Worm (Caenorhabditis elegans) whole organism, young adult: ENCODE data around the gene ung-1.

Experiments
- B0261.1 ChIP-seq: sonication (generic microtip); optimal IDR thresholded peaks from 2 replicates; lab custom pipeline; 2016; ENCODE audit warnings: mild to moderate bottlenecking, missing genetic modification characterization, moderate library complexity, missing compliant biosample characterization
- B0336.3 ChIP-seq: fragments of 200-800 bp; sonication (Bioruptor generic); IDR thresholded peaks from 2 replicates; pipeline ENCODE4 v1.3.6; 2022; ENCODE audit warnings: missing genetic modification characterization, missing compliant biosample characterization
- D2030.7 ChIP-seq: fragments of 200-800 bp; sonication (Bioruptor generic); IDR thresholded peaks from 2 replicates; pipeline ENCODE4 v1.3.6; 2022; ENCODE audit warnings: missing genetic modification reagents, missing genetic modification characterization, missing compliant biosample characterization
- F39B2.1 ChIP-seq: fragments of 200-800 bp; sonication (Bioruptor generic); IDR thresholded peaks from 2 replicates; pipeline ENCODE4 v1.3.6; 2022; ENCODE audit warnings: missing genetic modification reagents, missing genetic modification characterization, missing compliant biosample characterization
- F57A8.1 ChIP-seq: fragments of 200-800 bp; sonication (Bioruptor generic); optimal IDR thresholded peaks from 2 replicates; lab custom pipeline; 2018; ENCODE audit warnings: mild to moderate bottlenecking, missing genetic modification characterization, moderate library complexity, missing compliant biosample characterization
- K11D2.4 ChIP-seq: fragments of 200-800 bp; sonication (Bioruptor generic); IDR thresholded peaks from 2 replicates; pipeline ENCODE4 v1.3.6; 2022; ENCODE audit warnings: missing genetic modification reagents, missing genetic modification characterization, missing compliant biosample characterization
- Y53G8AR.9 ChIP-seq: fragments of 200-800 bp; sonication (Bioruptor generic); conservative IDR thresholded peaks from 2 replicates; pipeline ENCODE4 v1.3.6; 2022; ENCODE audit warnings: missing genetic modification reagents, missing genetic modification characterization, missing compliant biosample characterization
- Y56A3A.18 ChIP-seq: fragments of 200-800 bp; sonication (Bioruptor generic); IDR thresholded peaks from 2 replicates; pipeline ENCODE4 v1.3.6; 2022; ENCODE audit warnings: missing genetic modification reagents, missing genetic modification characterization, missing compliant biosample characterization
- ZK185.1 ChIP-seq: sonication (generic microtip); optimal IDR thresholded peaks from 2 replicates; lab custom pipeline; 2016; ENCODE audit warnings: mild to moderate bottlenecking, missing genetic modification characterization, missing compliant biosample characterization; ENCODE audit not compliant: poor library complexity, severe bottlenecking
- atf-7 ChIP-seq: sonication (generic microtip); optimal IDR thresholded peaks from 2 replicates; lab custom pipeline; 2017; ENCODE audit warnings: mild to moderate bottlenecking, missing genetic modification characterization, missing compliant biosample characterization
- athp-1 ChIP-seq: sonication (generic microtip); optimal IDR thresholded peaks from 2 replicates; lab custom pipeline; 2017; ENCODE audit warnings: mild to moderate bottlenecking, missing genetic modification characterization, missing compliant biosample characterization
- attf-5 ChIP-seq: fragments of 200-800 bp; sonication (Bioruptor generic); optimal IDR thresholded peaks from 2 replicates; lab custom pipeline; 2018; ENCODE audit warnings: mild to moderate bottlenecking, missing genetic modification characterization, missing compliant biosample characterization
- bed-1 ChIP-seq: fragments of 200-800 bp; sonication (Bioruptor generic); IDR thresholded peaks from 2 replicates; pipeline ENCODE4 v1.3.6; 2022; ENCODE audit warnings: missing genetic modification reagents, missing genetic modification characterization, missing compliant biosample characterization
- cebp-1 ChIP-seq, 2 experiments: fragments of 200-800 bp in 1 of 2; sonication (Bioruptor generic) in 1 of 2; sonication (generic microtip) in 1 of 2; IDR thresholded peaks in 1 of 2; optimal IDR thresholded peaks in 1 of 2; 2 replicates each; pipeline versions ENCODE4 v1.3.6 to Lab custom; 2017 to 2022; ENCODE audit warnings: missing compliant biosample characterization in 2 of 2, missing genetic modification characterization in 2 of 2, mild to moderate bottlenecking in 1 of 2, missing genetic modification reagents in 1 of 2, moderate library complexity in 1 of 2
- ceh-40 ChIP-seq: fragments of 200-800 bp; sonication (Bioruptor generic); IDR thresholded peaks from 2 replicates; pipeline ENCODE4 v1.3.6; 2022; ENCODE audit warnings: missing genetic modification characterization, missing compliant biosample characterization
- egl-44 ChIP-seq: fragments of 200-800 bp; sonication (Bioruptor generic); IDR thresholded peaks from 2 replicates; pipeline ENCODE4 v1.3.6; 2022; ENCODE audit warnings: missing genetic modification reagents, missing genetic modification characterization, missing compliant biosample characterization
- egrh-3 ChIP-seq: fragments of 200-800 bp; sonication (Bioruptor generic); IDR thresholded peaks from 2 replicates; pipeline ENCODE4 v1.3.6; 2022; ENCODE audit warnings: missing genetic modification reagents, missing genetic modification characterization, missing compliant biosample characterization
- ekl-4 ChIP-seq: fragments of 200-800 bp; sonication (Bioruptor generic); IDR thresholded peaks from 2 replicates; pipeline ENCODE4 v1.3.6; 2022; ENCODE audit warnings: missing genetic modification reagents, missing genetic modification characterization, missing compliant biosample characterization
- hlh-12 ChIP-seq: sonication (generic microtip); optimal IDR thresholded peaks from 2 replicates; lab custom pipeline; 2016; ENCODE audit warnings: missing genetic modification characterization, missing compliant biosample characterization
- hlh-26 ChIP-seq: fragments of 200-800 bp; sonication (Bioruptor generic); conservative IDR thresholded peaks from 2 replicates; pipeline ENCODE4 v1.3.6; 2022; ENCODE audit warnings: missing genetic modification reagents, missing genetic modification characterization, missing compliant biosample characterization
- hrde-1 ChIP-seq: sonication (generic microtip); optimal IDR thresholded peaks from 2 replicates; lab custom pipeline; 2016; ENCODE audit warnings: missing genetic modification characterization, mild to moderate bottlenecking, missing compliant biosample characterization, moderate library complexity, missing genotype, missing genetic modification reagents, borderline replicate concordance
- hsf-1 ChIP-seq: fragments of 200-800 bp; sonication (Bioruptor generic); IDR thresholded peaks from 2 replicates; pipeline ENCODE4 v1.3.6; 2022; ENCODE audit warnings: missing genetic modification reagents, missing genetic modification characterization, missing compliant biosample characterization
- let-607 ChIP-seq, 2 experiments: fragments of 200-800 bp in 1 of 2; sonication (Bioruptor generic) in 1 of 2; sonication (generic microtip) in 1 of 2; optimal IDR thresholded peaks; 2 replicates each; lab custom pipeline; 2016 to 2018; ENCODE audit warnings: mild to moderate bottlenecking in 2 of 2, missing compliant biosample characterization in 2 of 2, missing genetic modification characterization in 2 of 2, moderate library complexity in 2 of 2, missing genotype in 1 of 2
- madf-3 ChIP-seq: fragments of 200-800 bp; sonication (Bioruptor generic); IDR thresholded peaks from 2 replicates; pipeline ENCODE4 v1.3.6; 2022; ENCODE audit warnings: missing genetic modification reagents, missing genetic modification characterization, missing compliant biosample characterization
- mel-28 ChIP-seq: sonication (generic microtip); optimal IDR thresholded peaks from 2 replicates; lab custom pipeline; 2016; ENCODE audit warnings: borderline replicate concordance, mild to moderate bottlenecking, missing genetic modification characterization, missing compliant biosample characterization
- nfya-2 ChIP-seq: fragments of 200-800 bp; sonication (Bioruptor generic); IDR thresholded peaks from 2 replicates; pipeline ENCODE4 v1.3.6; 2022; ENCODE audit warnings: missing genetic modification reagents, missing genetic modification characterization, missing compliant biosample characterization
- nfyb-1 ChIP-seq: fragments of 200-800 bp; sonication (Bioruptor generic); IDR thresholded peaks from 2 replicates; pipeline ENCODE4 v1.3.6; 2022; ENCODE audit warnings: missing genetic modification reagents, missing genetic modification characterization, missing compliant biosample characterization
- rec-8 ChIP-seq, 2 experiments: sonication (generic microtip); optimal IDR thresholded peaks; 2 replicates each; lab custom pipeline; 2016; ENCODE audit warnings: mild to moderate bottlenecking in 2 of 2, missing genetic modification characterization in 2 of 2, missing genetic modification reagents in 2 of 2, missing genotype in 2 of 2, missing biosample characterization in 1 of 2, missing compliant biosample characterization in 1 of 2, moderate library complexity in 1 of 2
- rpc-1 ChIP-seq, 2 experiments: fragments of 150-350 bp in 1 of 2; sonication (generic microtip) in 1 of 2; optimal IDR thresholded peaks; 2 replicates each; lab custom pipeline; 2014 to 2018; ENCODE audit warnings: missing biosample characterization in 1 of 2, missing genetic modification characterization in 1 of 2, missing genetic modification reagents in 1 of 2, missing genotype in 1 of 2
- sdz-38 ChIP-seq: sonication (generic microtip); optimal IDR thresholded peaks from 2 replicates; lab custom pipeline; 2016; ENCODE audit warnings: missing genotype, missing genetic modification characterization, missing compliant biosample characterization
- snpc-1.3 ChIP-seq: sonication (generic microtip); optimal IDR thresholded peaks from 2 replicates; lab custom pipeline; 2017; ENCODE audit warnings: missing genetic modification characterization, mild to moderate bottlenecking, missing compliant biosample characterization, antibody characterized with exemption, moderate library complexity, missing genotype, missing genetic modification reagents; ENCODE audit not compliant: insufficient read depth
- snpc-3.4 ChIP-seq: sonication (generic microtip); optimal IDR thresholded peaks from 2 replicates; lab custom pipeline; 2017; ENCODE audit warnings: missing genetic modification characterization, mild to moderate bottlenecking, missing compliant biosample characterization, antibody characterized with exemption, moderate library complexity, missing genotype, missing genetic modification reagents
- zfh-2 ChIP-seq: fragments of 200-800 bp; sonication (Bioruptor generic); conservative IDR thresholded peaks from 2 replicates; pipeline ENCODE4 v1.3.6; 2022; ENCODE audit warnings: missing genetic modification reagents, missing genetic modification characterization, missing compliant biosample characterization
- ztf-22 ChIP-seq: fragments of 200-800 bp; sonication (Bioruptor generic); optimal IDR thresholded peaks from 2 replicates; lab custom pipeline; 2018; ENCODE audit warnings: mild to moderate bottlenecking, missing genetic modification characterization, moderate library complexity, missing compliant biosample characterization
- ztf-26 ChIP-seq: sonication (generic microtip); optimal IDR thresholded peaks from 2 replicates; lab custom pipeline; 2017; ENCODE audit warnings: missing genetic modification characterization, missing compliant biosample characterization

ung-1 gene

DNA sequence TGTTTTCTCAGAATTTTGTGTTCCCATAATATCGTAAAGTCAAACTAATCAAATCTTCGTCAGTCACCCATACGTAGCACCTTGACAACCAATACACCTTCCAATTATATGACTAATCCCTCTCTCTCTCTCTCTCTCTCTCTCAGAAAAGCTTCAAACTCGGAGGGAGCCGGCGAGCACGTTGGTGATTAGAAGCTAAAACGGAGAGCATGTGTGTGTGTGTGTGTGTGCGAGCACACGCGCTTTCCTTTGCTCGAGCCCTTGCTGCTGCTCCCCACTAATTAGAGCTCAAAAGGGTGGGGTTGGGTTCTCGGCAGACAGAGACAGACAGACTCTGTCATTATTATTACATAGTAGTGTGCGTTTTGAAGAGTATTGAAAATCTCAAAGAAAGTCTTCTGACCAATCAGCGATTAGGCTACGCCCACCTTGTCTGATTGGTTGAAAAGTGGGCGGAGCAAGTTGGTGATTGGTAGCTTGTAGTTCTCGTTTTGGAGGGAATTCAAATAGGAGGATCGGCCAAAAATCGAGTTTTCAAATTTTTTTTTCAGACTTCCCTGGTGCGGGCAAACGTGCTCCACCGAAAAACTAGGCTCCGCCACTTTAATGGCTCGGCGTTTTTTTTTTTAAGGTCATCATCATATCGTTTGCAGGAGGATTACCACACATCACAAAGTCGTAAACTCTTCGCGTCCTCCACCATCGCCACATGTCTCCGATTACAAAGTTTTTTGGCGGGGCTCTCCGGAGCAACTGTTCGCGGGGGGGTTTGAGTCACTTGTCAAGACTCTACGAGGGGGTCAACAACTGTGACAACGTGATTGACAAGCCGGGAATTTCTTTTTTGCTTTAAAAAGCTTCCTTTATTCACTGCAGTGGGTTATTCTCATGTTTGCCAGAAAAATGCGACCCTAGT, 38.6 kb downstream of the ung-1 start:
- peak; percentile 83 for TF ChIP-seq nfyb-1 (GFP tag; lab: Robert Waterston, UW)
- no peak for TF ChIP-seq K11D2.4

ce11 chrIII:11933539-11933938, 40.4 kb downstream of the ung-1 start, which contains the start of gene dolk-1:
dolk-1 (minus strand) TSS chrIII:11933639.
- TF ChIP-seq ZK185.1 (tag; lab: Kevin White, UChicago) (no peak), cebp-1 (GFP tag; IDR thresholded peaks at IDR 0.05; lab: Robert Waterston, UW) (no peak), cebp-1 (tag; optimal IDR thresholded peaks at IDR 0.05; lab: Kevin White, UChicago) (peak; percentile 31)

DNA sequence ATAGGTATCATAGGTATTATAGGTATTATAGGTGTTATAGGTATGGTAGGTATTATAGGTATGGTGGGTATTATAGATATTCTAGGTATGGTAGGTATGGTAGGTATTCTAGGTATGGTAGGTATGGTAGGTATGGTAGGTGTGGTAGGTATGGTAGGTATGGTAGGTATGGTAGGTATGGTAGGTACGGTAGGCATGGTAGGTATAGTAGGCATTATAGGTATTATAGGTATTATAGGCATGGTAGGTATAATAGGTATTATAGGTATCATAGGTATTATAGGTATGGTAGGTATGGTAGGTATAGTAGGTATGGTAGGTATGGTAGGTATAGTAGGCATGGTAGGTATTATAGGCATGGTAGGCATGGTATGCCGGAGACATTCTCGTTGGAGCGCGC, 41.9 kb downstream of the ung-1 start:
- TF ChIP-seq Y56A3A.18 (GFP tag; lab: Robert Waterston, UW): no peak
- no peak for TF ChIP-seq bed-1 (GFP tag; lab: Robert Waterston, UW)
- TF ChIP-seq hsf-1 (GFP tag; lab: Robert Waterston, UW): no peak
- 0 out of 2 replicates have a peak, but pooled peaks have one; percentile 58 for TF ChIP-seq madf-3 (GFP tag; lab: Robert Waterston, UW)
- no peak for TF ChIP-seq rpc-1 (optimal IDR thresholded peaks at IDR 0.05; lab: Kevin White, UChicago)
- no peak for TF ChIP-seq rpc-1 (tag; optimal IDR thresholded peaks at IDR 0.05; lab: Kevin White, UChicago)
- no peak for TF ChIP-seq sdz-38
- TF ChIP-seq Y53G8AR.9: no peak
- TF ChIP-seq, all 124 proteins: peak for 1

- TF ChIP-seq rec-8 (tag; optimal IDR thresholded peaks at IDR 0.05; lab: Kevin White, UChicago) (no peak), ztf-26 (tag; lab: Kevin White, UChicago) (no peak), egl-44 (GFP tag; lab: Robert Waterston, UW) (no peak), B0261.1 (tag; lab: Kevin White, UChicago) (no peak), attf-5 (GFP tag; lab: Kevin White, UChicago) (no peak), zfh-2 (GFP tag; lab: Robert Waterston, UW) (0 out of 2 replicates have a peak, but pooled peaks have one; percentile 17)
These were observed 43.0 kb downstream of the ung-1 start for ce11 chrIII:11930899-11931298.

ce11 chrIII:11923586-11923985, 50.3 kb downstream of the ung-1 start, which contains the start of gene nft-1:
nft-1 (plus strand) TSS chrIII:11923886.
- TF ChIP-seq nfyb-1 (GFP tag; lab: Robert Waterston, UW): no peak
- no peak for TF ChIP-seq hrde-1
- TF ChIP-seq B0336.3: no peak
- TF ChIP-seq ceh-40: no peak
- TF ChIP-seq B0261.1 (tag; lab: Kevin White, UChicago): no peak
- no peak for TF ChIP-seq egrh-3 (GFP tag; lab: Robert Waterston, UW)

DNA sequence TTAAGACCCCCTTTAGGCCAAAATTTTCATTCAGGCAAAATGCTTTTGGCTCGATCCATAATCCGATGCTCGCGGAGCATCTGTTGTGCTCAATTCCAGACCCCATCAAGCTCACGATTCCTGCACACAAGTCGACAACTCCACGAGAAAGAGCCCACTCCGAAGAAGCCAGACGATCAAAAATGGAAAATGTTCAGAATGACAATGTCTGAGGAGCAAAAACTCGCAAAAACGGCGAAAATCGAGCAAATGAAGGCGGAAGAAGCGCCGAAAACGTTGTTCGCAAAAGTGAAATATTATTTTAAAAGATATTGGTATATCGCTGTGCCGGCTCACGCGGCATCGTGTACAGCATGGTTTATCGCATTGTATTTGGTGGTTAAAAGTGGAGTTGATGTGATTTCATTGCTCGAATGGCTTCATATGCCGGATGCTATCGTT, 52.2 kb downstream of the ung-1 start, which contains the start of gene Y56A3A.22:
TSS of gene Y56A3A.22 (plus strand) at position 35 of the 441 bp plus-strand sequence.
- TF ChIP-seq snpc-1.3 (tag; lab: Kevin White, UChicago) (peak; percentile 32), ztf-22 (GFP tag; lab: Kevin White, UChicago) (peak; percentile 22), D2030.7 (GFP tag; lab: Robert Waterston, UW) (0 out of 2 replicates have a peak, but pooled peaks have one; percentile 38), hlh-26 (GFP tag; lab: Robert Waterston, UW) (no peak), F39B2.1 (GFP tag; lab: Robert Waterston, UW) (peak; percentile 24; the same call in 1 of the 2 replicates), nfya-2 (GFP tag; lab: Robert Waterston, UW) (no peak), let-607 (tag; optimal IDR thresholded peaks at IDR 0.05; lab: Kevin White, UChicago) (peak; percentile 24 to 79), atf-7 (tag; lab: Kevin White, UChicago) (peak; percentile 71), zfh-2 (GFP tag; lab: Robert Waterston, UW) (0 out of 2 replicates have a peak, but pooled peaks have one; percentile 16), snpc-3.4 (tag; lab: Kevin White, UChicago) (peak; percentile 21), F57A8.1 (GFP tag; lab: Kevin White, UChicago) (no peak), ekl-4 (GFP tag; lab: Robert Waterston, UW) (no peak; the same call in 1 of the 2 replicates), B0336.3 (peak; percentile 94), hlh-12 (tag; lab: Kevin White, UChicago) (no peak), athp-1 (tag; lab: Kevin White, UChicago) (peak; percentile 81), mel-28 (tag; lab: Kevin White, UChicago) (no peak), cebp-1 (GFP tag; IDR thresholded peaks at IDR 0.05; lab: Robert Waterston, UW) (no peak), cebp-1 (tag; optimal IDR thresholded peaks at IDR 0.05; lab: Kevin White, UChicago) (peak; percentile 43)
